Worm (Caenorhabditis elegans) whole organism, early embryonic: ENCODE results near the gene mrps-10.

Experiments
- F13C5.2 ChIP-seq: sonication (generic microtip); optimal IDR thresholded peaks from 2 replicates; lab custom pipeline; 2017; ENCODE audit warnings: mild to moderate bottlenecking, missing genetic modification characterization, inconsistent platforms, missing compliant biosample characterization
- aly-1 ChIP-seq: sonication (generic microtip); optimal IDR thresholded peaks from 2 replicates; lab custom pipeline; 2016; ENCODE audit warnings: missing genetic modification characterization, missing compliant biosample characterization
- ama-1 ChIP-seq: fragments of 150-350 bp; optimal IDR thresholded peaks from 2 replicates; lab custom pipeline; 2014
- flt-1 ChIP-seq: fragments of 200-800 bp; sonication (Bioruptor generic); IDR thresholded peaks from 2 replicates; pipeline ENCODE4 v1.3.6; 2022; ENCODE audit warnings: missing genetic modification characterization, missing compliant biosample characterization
- hmbx-1 ChIP-seq: sonication (generic microtip); optimal IDR thresholded peaks from 2 replicates; lab custom pipeline; 2016; ENCODE audit warnings: mild to moderate bottlenecking, missing genetic modification characterization, missing compliant biosample characterization
- hmg-4 ChIP-seq: fragments of 200-800 bp; sonication (Bioruptor generic); optimal IDR thresholded peaks from 2 replicates; lab custom pipeline; 2018; ENCODE audit warnings: mild to moderate bottlenecking, missing genetic modification characterization, missing compliant biosample characterization
- tra-4 ChIP-seq: sonication (generic microtip); optimal IDR thresholded peaks from 2 replicates; lab custom pipeline; 2017; ENCODE audit warnings: missing genetic modification characterization, missing compliant biosample characterization

DNA sequence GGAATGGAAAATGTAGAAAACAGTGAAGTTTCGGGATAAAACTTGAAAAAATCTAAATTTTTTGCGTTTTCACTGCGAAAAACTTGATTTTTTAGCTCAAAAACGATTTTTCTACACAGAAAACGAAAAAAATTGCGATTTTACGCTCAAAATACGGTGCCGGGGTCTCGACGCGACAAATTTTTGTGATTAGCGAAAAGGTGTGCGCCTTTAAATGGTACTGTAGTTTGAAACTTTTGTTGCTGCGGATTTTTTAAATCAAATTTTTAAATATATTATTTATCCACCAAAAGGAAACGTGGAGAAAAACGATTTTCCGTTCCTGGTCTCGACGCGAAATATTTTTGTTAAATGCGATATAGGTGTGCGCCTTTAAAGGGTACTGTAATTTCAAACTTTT, 19.1 kb upstream of the mrps-10 start:
- TF ChIP-seq hmbx-1 (no peak), ama-1 (lab: Kevin White, UChicago) (no peak), flt-1 (GFP tag; lab: Robert Waterston, UW) (no peak), hmg-4 (GFP tag; lab: Kevin White, UChicago) (no peak), F13C5.2 (no peak), tra-4 (no peak), aly-1 (tag; lab: Kevin White, UChicago) (no peak)
